Fruit fly (Drosophila melanogaster): ENCODE results near the gene inaF-B.

The inaF-B gene

DNA sequence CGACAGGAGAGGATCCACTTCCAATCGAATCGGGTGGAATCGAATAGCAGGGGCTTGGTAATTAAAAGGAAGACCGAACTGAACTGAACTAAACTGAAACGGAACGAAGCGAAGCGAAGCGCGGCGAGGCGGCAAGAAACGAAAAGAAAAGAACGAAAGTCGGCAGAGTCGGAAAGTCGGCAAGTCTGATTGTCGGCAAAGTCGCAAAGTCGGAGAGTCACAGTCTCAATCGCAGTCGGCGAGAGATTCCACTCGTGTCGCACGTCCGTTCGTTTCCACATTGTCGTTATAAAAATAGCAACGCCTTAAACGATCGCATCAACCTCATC is 36.7 kb downstream of the inaF-B start:
- no peak for TF ChIP-seq Rel (GFP tag; optimal IDR thresholded peaks at IDR 0.05)
- TF ChIP-seq Rel (tag; optimal IDR thresholded peaks at IDR 0.05), result no peak
- no peak for TF ChIP-seq rgr (GFP tag; optimal IDR thresholded peaks at IDR 0.05)
- no peak for TF ChIP-seq Jra (GFP tag; optimal IDR thresholded peaks at IDR 0.05)
- no peak for TF ChIP-seq Dfd (GFP tag; optimal IDR thresholded peaks at IDR 0.05)
- no peak for TF ChIP-seq Hr78 (GFP tag; optimal IDR thresholded peaks at IDR 0.05)
- TF ChIP-seq Dif (GFP tag; optimal IDR thresholded peaks at IDR 0.05; ENCODE audit: partially characterized antibody), result no peak
- TF ChIP-seq psq (GFP tag; optimal IDR thresholded peaks at IDR 0.05), result no peak
- TF ChIP-seq h (GFP tag; optimal IDR thresholded peaks at IDR 0.05), result no peak
- TF ChIP-seq CG9705 (GFP tag; optimal IDR thresholded peaks at IDR 0.05), result no peak

DNA sequence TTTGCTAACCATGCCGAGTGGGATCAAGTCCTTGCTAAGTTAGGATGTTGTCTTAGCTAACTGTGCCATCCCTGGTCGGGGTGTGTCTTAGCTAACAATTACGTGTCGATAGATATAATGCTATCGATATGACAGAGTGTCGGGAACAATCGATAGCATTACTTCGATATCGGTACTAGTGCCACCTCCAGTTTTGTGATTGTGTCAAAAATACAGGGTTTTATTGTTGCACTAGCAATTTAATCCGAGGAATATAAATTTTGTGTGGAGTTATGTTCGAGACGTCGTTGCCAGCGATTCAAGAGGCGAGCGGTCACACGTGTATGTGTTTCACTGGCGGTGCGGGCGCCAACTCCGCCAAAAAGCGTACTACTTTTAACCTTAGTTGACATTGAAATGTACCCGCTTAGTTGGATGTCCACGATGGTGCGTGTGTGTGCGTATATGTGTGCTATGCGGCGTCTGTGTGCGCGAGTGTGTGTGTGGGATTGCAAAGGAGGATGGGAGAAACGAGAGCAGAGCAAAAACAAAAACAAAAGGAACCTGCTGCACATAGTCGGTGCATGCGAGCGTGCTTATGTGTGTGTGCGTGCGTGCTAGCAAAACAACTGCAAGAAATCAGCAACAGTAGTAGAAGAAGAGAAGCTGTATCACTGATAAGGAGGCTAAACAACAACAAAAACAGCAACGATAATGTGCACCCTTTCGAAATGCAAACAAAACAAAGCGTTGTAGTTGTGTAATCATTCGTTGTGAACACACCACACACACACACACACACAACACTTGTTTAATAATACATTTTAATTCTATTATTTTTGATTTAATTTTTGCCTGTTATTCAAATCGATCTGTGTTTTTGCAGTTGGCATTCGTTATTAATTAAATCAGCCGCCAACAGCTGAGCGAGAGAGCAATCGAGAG is 37.3 kb downstream of the inaF-B start, which contains the start of gene PhKgamma:
PhKgamma (plus strand) TSS at position 179 of the 924 bp plus-strand sequence.
- TF ChIP-seq usp (GFP tag; optimal IDR thresholded peaks at IDR 0.05), result no peak
- TF ChIP-seq dsf (GFP tag; optimal IDR thresholded peaks at IDR 0.05; ENCODE audit: borderline replicate concordance), result no peak
- no peak for TF ChIP-seq Mio (GFP tag; optimal IDR thresholded peaks at IDR 0.05)
- no peak for TF ChIP-seq Jra (GFP tag; optimal IDR thresholded peaks at IDR 0.05)
- no peak for TF ChIP-seq lola (GFP tag; optimal IDR thresholded peaks at IDR 0.05)
- TF ChIP-seq rgr (GFP tag; optimal IDR thresholded peaks at IDR 0.05), result peak; percentile 46
- no peak for TF ChIP-seq brk (GFP tag; optimal IDR thresholded peaks at IDR 0.05)
- TF ChIP-seq CG9705 (GFP tag; optimal IDR thresholded peaks at IDR 0.05), result no peak
- no peak for TF ChIP-seq Vsx2 (GFP tag; optimal IDR thresholded peaks at IDR 0.05; ENCODE audit: partially characterized antibody)
- TF ChIP-seq br (GFP tag; optimal IDR thresholded peaks at IDR 0.05), result no peak
- no peak for TF ChIP-seq CG32264 (GFP tag; optimal IDR thresholded peaks at IDR 0.05)
- TF ChIP-seq jim (GFP tag; optimal IDR thresholded peaks at IDR 0.05), result no peak
- no peak for TF ChIP-seq CrebA (GFP tag; optimal IDR thresholded peaks at IDR 0.05; ENCODE audit: borderline replicate concordance)
- no peak for TF ChIP-seq Dfd (GFP tag; optimal IDR thresholded peaks at IDR 0.05)
- TF ChIP-seq h (GFP tag; optimal IDR thresholded peaks at IDR 0.05), result peak; percentile 35
- peak; percentile 20 for TF ChIP-seq HLH106 (tag; optimal IDR thresholded peaks at IDR 0.05)
- TF ChIP-seq foxo (GFP tag; optimal IDR thresholded peaks at IDR 0.05), result peak in 1 of 2 experiments; percentile 44
- TF ChIP-seq Dif (GFP tag; optimal IDR thresholded peaks at IDR 0.05; ENCODE audit: partially characterized antibody), result no peak
- TF ChIP-seq dmrt93B (GFP tag; optimal IDR thresholded peaks at IDR 0.05), result no peak
- no peak for TF ChIP-seq sv (GFP tag; optimal IDR thresholded peaks at IDR 0.05)
- no peak for TF ChIP-seq pan (optimal IDR thresholded peaks at IDR 0.05)
- TF ChIP-seq Hr83 (GFP tag; optimal IDR thresholded peaks at IDR 0.05; ENCODE audit: poor library complexity, severe bottlenecking), result peak; percentile 52
- TF ChIP-seq woc (GFP tag; optimal IDR thresholded peaks at IDR 0.05), result no peak
- peak; percentile 16 for TF ChIP-seq Myc (optimal IDR thresholded peaks at IDR 0.05)
- TF ChIP-seq OdsH (GFP tag; optimal IDR thresholded peaks at IDR 0.05), result peak; percentile 25
- peak; percentile 23 for TF ChIP-seq fru (GFP tag; optimal IDR thresholded peaks at IDR 0.05)
- no peak for TF ChIP-seq sage (GFP tag; optimal IDR thresholded peaks at IDR 0.05)
- TF ChIP-seq Hr78 (GFP tag; optimal IDR thresholded peaks at IDR 0.05), result no peak
- peak; percentile 21 for TF ChIP-seq Sp1 (GFP tag; optimal IDR thresholded peaks at IDR 0.05)
- peak; percentile 19 for TF ChIP-seq N (GFP tag; optimal IDR thresholded peaks at IDR 0.05)
- peak; percentile 61 for TF ChIP-seq psq (GFP tag; optimal IDR thresholded peaks at IDR 0.05)
- TF ChIP-seq tai (GFP tag; optimal IDR thresholded peaks at IDR 0.05), result no peak
- TF ChIP-seq ey (GFP tag; optimal IDR thresholded peaks at IDR 0.05), result no peak
- TF ChIP-seq Rel (GFP tag; optimal IDR thresholded peaks at IDR 0.05), result no peak
- peak; percentile 44 for TF ChIP-seq Rel (tag; optimal IDR thresholded peaks at IDR 0.05)

DNA sequence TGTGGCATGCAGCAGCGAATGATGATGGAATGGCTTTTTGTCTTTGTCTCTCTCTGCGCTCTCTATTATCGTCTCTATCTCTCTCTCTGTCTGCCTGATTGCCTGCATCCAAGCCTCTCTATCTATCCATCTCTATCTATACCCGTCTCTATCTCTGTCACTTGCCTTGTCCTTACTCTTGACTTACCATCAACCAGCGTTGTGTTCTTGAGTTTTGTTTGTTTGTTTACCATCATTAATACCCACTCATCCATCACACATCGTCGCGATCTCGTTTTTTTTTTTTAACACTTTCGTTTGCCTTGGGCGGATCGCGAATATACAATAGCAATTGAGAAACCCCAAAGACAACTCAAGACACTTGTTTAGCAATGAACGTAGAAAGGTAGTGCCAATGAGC is 42.9 kb downstream of the inaF-B start:
- no peak for TF ChIP-seq dl (GFP tag; optimal IDR thresholded peaks at IDR 0.05; ENCODE audit: insufficient read depth in 1 of 2, partially characterized antibody in 2 of 2)
- no peak for TF ChIP-seq Jra (GFP tag; optimal IDR thresholded peaks at IDR 0.05)
- TF ChIP-seq Hnf4 (GFP tag; optimal IDR thresholded peaks at IDR 0.05), result no peak
- TF ChIP-seq Myc (optimal IDR thresholded peaks at IDR 0.05), result no peak
- TF ChIP-seq dmrt93B (GFP tag; optimal IDR thresholded peaks at IDR 0.05), result no peak
